Fruit fly (Drosophila melanogaster) whole organism, embryonic: ENCODE measurements around the gene CG3032.

Experiments
- Atf6 ChIP-seq: fragments of 200-800 bp; sonication (Bioruptor generic); IDR thresholded peaks from 2 replicates; pipeline ENCODE4 v1.3.6; 2022; ENCODE audit warnings: missing biosample characterization, missing genetic modification characterization
- B-H1 ChIP-seq: fragments of 200-800 bp; sonication (Bioruptor generic); IDR thresholded peaks from 3 replicates; pipeline ENCODE4 v1.3.6; 2022; ENCODE audit warnings: missing biosample characterization, missing genetic modification characterization
- CG10267 ChIP-seq: fragments of 200-800 bp; sonication (Bioruptor generic); optimal IDR thresholded peaks from 2 replicates; lab custom pipeline; 2018; ENCODE audit warnings: missing biosample characterization, mild to moderate bottlenecking, missing genetic modification characterization, moderate library complexity
- CG11398 ChIP-seq: fragments of 200-800 bp; sonication (Bioruptor generic); optimal IDR thresholded peaks from 2 replicates; lab custom pipeline; 2016; ENCODE audit warnings: missing biosample characterization, missing genetic modification characterization
- CG12299 ChIP-seq: fragments of 200-800 bp; sonication (Bioruptor generic); optimal IDR thresholded peaks from 2 replicates; lab custom pipeline; 2018; ENCODE audit warnings: missing biosample characterization, mild to moderate bottlenecking, missing genetic modification characterization
- CG13894 ChIP-seq: fragments of 200-800 bp; sonication (Bioruptor generic); optimal IDR thresholded peaks from 3 replicates; lab custom pipeline; 2018; ENCODE audit warnings: missing biosample characterization, mild to moderate bottlenecking, missing genetic modification characterization, moderate library complexity
- CG17359 ChIP-seq: fragments of 200-800 bp; sonication (Bioruptor generic); optimal IDR thresholded peaks from 3 replicates; lab custom pipeline; 2018; ENCODE audit warnings: missing biosample characterization, mild to moderate bottlenecking, missing genetic modification characterization, moderate library complexity
- CG18599 ChIP-seq: fragments of 200-800 bp; sonication (Bioruptor generic); optimal IDR thresholded peaks from 3 replicates; lab custom pipeline; 2017; ENCODE audit warnings: missing biosample characterization, missing genetic modification characterization, mild to moderate bottlenecking, moderate library complexity, missing genetic modification reagents
- CG2120 ChIP-seq: fragments of 200-800 bp; sonication (Bioruptor generic); optimal IDR thresholded peaks from 3 replicates; lab custom pipeline; 2016; ENCODE audit warnings: missing biosample characterization, missing genetic modification characterization
- CG30431 ChIP-seq: fragments of 200-800 bp; sonication (Bioruptor generic); optimal IDR thresholded peaks from 2 replicates; lab custom pipeline; 2017; ENCODE audit warnings: missing biosample characterization, missing genetic modification characterization
- CG5180 ChIP-seq: fragments of 200-800 bp; sonication (Bioruptor generic); optimal IDR thresholded peaks from 3 replicates; lab custom pipeline; 2017; ENCODE audit warnings: missing biosample characterization, missing genetic modification characterization, mild to moderate bottlenecking, moderate library complexity, missing genetic modification reagents
- CG6254 ChIP-seq: fragments of 200-800 bp; sonication (Bioruptor generic); optimal IDR thresholded peaks from 3 replicates; lab custom pipeline; 2017; ENCODE audit warnings: mild to moderate bottlenecking, missing biosample characterization, missing genetic modification reagents, missing genetic modification characterization
- CG6689 ChIP-seq: fragments of 200-800 bp; sonication (Bioruptor generic); IDR thresholded peaks from 2 replicates; pipeline ENCODE4 v1.3.6; 2022; ENCODE audit warnings: missing biosample characterization, missing genetic modification characterization
- CG6765 ChIP-seq: fragments of 200-800 bp; sonication (Bioruptor generic); optimal IDR thresholded peaks from 3 replicates; lab custom pipeline; 2017; ENCODE audit warnings: missing biosample characterization, mild to moderate bottlenecking, missing genetic modification characterization
- CG6813 ChIP-seq: fragments of 200-800 bp; sonication (Bioruptor generic); optimal IDR thresholded peaks from 2 replicates; lab custom pipeline; 2017; ENCODE audit warnings: missing biosample characterization, missing genetic modification characterization, mild to moderate bottlenecking, moderate library complexity, missing genetic modification reagents
- CG8281 ChIP-seq: fragments of 200-800 bp; sonication (Bioruptor generic); optimal IDR thresholded peaks from 2 replicates; lab custom pipeline; 2018; ENCODE audit warnings: missing biosample characterization, mild to moderate bottlenecking, missing genetic modification characterization, moderate library complexity
- CG8388 ChIP-seq: fragments of 200-800 bp; sonication (Bioruptor generic); optimal IDR thresholded peaks from 2 replicates; lab custom pipeline; 2019; ENCODE audit warnings: missing biosample characterization, mild to moderate bottlenecking, missing genetic modification characterization, moderate library complexity
- CG9932 ChIP-seq: fragments of 200-800 bp; sonication (Bioruptor generic); IDR thresholded peaks from 2 replicates; pipeline ENCODE4 v1.3.6; 2022; ENCODE audit warnings: missing biosample characterization, missing genetic modification characterization
- Chrac-16 ChIP-seq: fragments of 200-800 bp; sonication (Bioruptor generic); optimal IDR thresholded peaks from 3 replicates; lab custom pipeline; 2016; ENCODE audit warnings: missing biosample characterization, missing genetic modification characterization
- D ChIP-seq, 2 experiments: fragments of 200-800 bp in 1 of 2; fragments of >200 bp in 1 of 2; sonication (Bioruptor generic) in 1 of 2; optimal IDR thresholded peaks; 2 replicates in 1 of 2; 3 replicates in 1 of 2; lab custom pipeline; 2017; ENCODE audit warnings: mild to moderate bottlenecking in 1 of 2, missing biosample characterization in 1 of 2, missing genetic modification characterization in 1 of 2, missing genetic modification reagents in 1 of 2
- Doc3 ChIP-seq: fragments of 200-800 bp; sonication (Bioruptor generic); IDR thresholded peaks from 3 replicates; pipeline ENCODE4 v1.3.6; 2022; ENCODE audit warnings: missing biosample characterization, missing genetic modification characterization; ENCODE audit not compliant: partially characterized antibody
- Gug ChIP-seq: fragments of 200-800 bp; sonication (Bioruptor generic); IDR thresholded peaks from 4 replicates; pipeline ENCODE4 v1.3.6; 2022; ENCODE audit warnings: missing biosample characterization, missing genetic modification characterization
- Hey ChIP-seq: fragments of 200-800 bp; sonication (Bioruptor generic); optimal IDR thresholded peaks from 3 replicates; lab custom pipeline; 2018; ENCODE audit warnings: missing biosample characterization, mild to moderate bottlenecking, missing genetic modification characterization
- MBD-R2 ChIP-seq: fragments of 200-800 bp; sonication (Bioruptor generic); IDR thresholded peaks from 2 replicates; pipeline ENCODE4 v1.3.6; 2022; ENCODE audit warnings: missing biosample characterization, missing genetic modification characterization
- NC2β ChIP-seq: fragments of 200-800 bp; sonication (Bioruptor generic); optimal IDR thresholded peaks from 2 replicates; lab custom pipeline; 2016; ENCODE audit warnings: missing biosample characterization, missing genetic modification characterization
- Nf-YA ChIP-seq: fragments of 200-800 bp; sonication (Bioruptor generic); IDR thresholded peaks from 2 replicates; pipeline ENCODE4 v1.3.6; 2022; ENCODE audit warnings: missing biosample characterization, missing genetic modification characterization
- Vsx1 ChIP-seq: fragments of 200-800 bp; sonication (Bioruptor generic); optimal IDR thresholded peaks from 2 replicates; lab custom pipeline; 2017; ENCODE audit warnings: missing biosample characterization, mild to moderate bottlenecking, missing genetic modification characterization, missing genetic modification reagents
- Xbp1 ChIP-seq: fragments of 200-800 bp; sonication (Bioruptor generic); optimal IDR thresholded peaks from 3 replicates; lab custom pipeline; 2016; ENCODE audit warnings: missing biosample characterization, mild to moderate bottlenecking, missing genetic modification characterization
- ash1 ChIP-seq: fragments of 200-800 bp; sonication (Bioruptor generic); optimal IDR thresholded peaks from 2 replicates; lab custom pipeline; 2018; ENCODE audit warnings: missing biosample characterization, mild to moderate bottlenecking, missing genetic modification characterization
- bbx ChIP-seq: fragments of 200-800 bp; sonication (Bioruptor generic); IDR thresholded peaks from 2 replicates; pipeline ENCODE4 v1.3.6; 2022; ENCODE audit warnings: missing biosample characterization, missing genetic modification characterization; ENCODE audit not compliant: partially characterized antibody
- crol ChIP-seq: fragments of 200-800 bp; sonication (Bioruptor generic); IDR thresholded peaks from 2 replicates; pipeline ENCODE4 v1.3.6; 2022; ENCODE audit warnings: missing biosample characterization, missing genetic modification characterization
- fu2 ChIP-seq: fragments of 200-800 bp; sonication (Bioruptor generic); optimal IDR thresholded peaks from 2 replicates; lab custom pipeline; 2016; ENCODE audit warnings: missing biosample characterization, missing genetic modification characterization
- gcm ChIP-seq: fragments of 200-800 bp; sonication (Bioruptor generic); optimal IDR thresholded peaks from 2 replicates; lab custom pipeline; 2019; ENCODE audit warnings: missing biosample characterization, mild to moderate bottlenecking, missing genetic modification characterization, moderate library complexity
- grn ChIP-seq: fragments of 200-800 bp; sonication (Bioruptor generic); optimal IDR thresholded peaks from 3 replicates; lab custom pipeline; 2017; ENCODE audit warnings: missing biosample characterization, missing genetic modification characterization
- her ChIP-seq: fragments of 200-800 bp; sonication (Bioruptor generic); optimal IDR thresholded peaks from 2 replicates; lab custom pipeline; 2016; ENCODE audit warnings: missing biosample characterization, missing genetic modification characterization
- inv ChIP-seq: fragments of 200-800 bp; sonication (Bioruptor generic); IDR thresholded peaks from 2 replicates; pipeline ENCODE4 v1.3.6; 2022; ENCODE audit warnings: missing biosample characterization, missing genetic modification characterization; ENCODE audit not compliant: partially characterized antibody
- lbe ChIP-seq: fragments of 200-800 bp; sonication (Bioruptor generic); optimal IDR thresholded peaks from 2 replicates; lab custom pipeline; 2016; ENCODE audit warnings: missing biosample characterization, mild to moderate bottlenecking, missing genetic modification characterization
- lola ChIP-seq, 3 experiments: fragments of >200 bp in 2 of 3; fragments of 200-800 bp in 1 of 3; sonication (Bioruptor generic) in 1 of 3; optimal IDR thresholded peaks; 2 replicates each; lab custom pipeline; 2017 to 2019; ENCODE audit warnings: missing biosample characterization in 3 of 3, missing genetic modification characterization in 3 of 3, mild to moderate bottlenecking in 1 of 3, moderate library complexity in 1 of 3
- nom ChIP-seq: fragments of 200-800 bp; sonication (Bioruptor generic); optimal IDR thresholded peaks from 2 replicates; lab custom pipeline; 2017; ENCODE audit warnings: missing biosample characterization, missing genetic modification characterization, mild to moderate bottlenecking, moderate library complexity, missing genetic modification reagents
- pfk ChIP-seq: fragments of 200-800 bp; sonication (Bioruptor generic); optimal IDR thresholded peaks from 2 replicates; lab custom pipeline; 2018; ENCODE audit warnings: missing biosample characterization, mild to moderate bottlenecking, missing genetic modification characterization, moderate library complexity
- pros ChIP-seq: fragments of 200-800 bp; sonication (Bioruptor generic); optimal IDR thresholded peaks from 3 replicates; lab custom pipeline; 2019; ENCODE audit warnings: missing biosample characterization, mild to moderate bottlenecking, missing genetic modification characterization, moderate library complexity
- ranshi ChIP-seq: fragments of 200-800 bp; sonication (Bioruptor generic); IDR thresholded peaks from 2 replicates; pipeline ENCODE4 v1.3.6; 2022; ENCODE audit warnings: missing biosample characterization, missing genetic modification characterization
- sens ChIP-seq: fragments of 200-800 bp; sonication (Bioruptor generic); peaks from one replicate; lab custom pipeline; 2016; ENCODE audit warnings: missing biosample characterization, missing genetic modification characterization
- sna ChIP-seq: fragments of 200-800 bp; sonication (Bioruptor generic); IDR thresholded peaks from 2 replicates; pipeline ENCODE4 v1.3.6; 2022; ENCODE audit warnings: missing biosample characterization, missing genetic modification characterization; ENCODE audit not compliant: partially characterized antibody
- so ChIP-seq: fragments of 200-800 bp; sonication (Bioruptor generic); IDR thresholded peaks from 3 replicates; pipeline ENCODE4 v1.3.6; 2022; ENCODE audit warnings: missing biosample characterization, missing genetic modification characterization
- sr ChIP-seq: fragments of 200-800 bp; sonication (Bioruptor generic); IDR thresholded peaks from 3 replicates; pipeline ENCODE4 v1.3.6; 2022; ENCODE audit warnings: missing biosample characterization, missing genetic modification characterization
- tll ChIP-seq, 2 experiments: fragments of 200-800 bp in 1 of 2; fragments of >200 bp in 1 of 2; sonication (Bioruptor generic) in 1 of 2; optimal IDR thresholded peaks; 2 replicates each; lab custom pipeline; 2017 to 2019; ENCODE audit warnings: missing biosample characterization in 2 of 2, missing genetic modification characterization in 2 of 2, mild to moderate bottlenecking in 1 of 2, moderate library complexity in 1 of 2
- ttk ChIP-seq: fragments of 200-800 bp; sonication (Bioruptor generic); IDR thresholded peaks from 2 replicates; pipeline ENCODE4 v2.1.2; 2022; ENCODE audit warnings: missing biosample characterization, missing genetic modification characterization
- vnd ChIP-seq: fragments of 200-800 bp; sonication (Bioruptor generic); IDR thresholded peaks from 3 replicates; pipeline ENCODE4 v1.3.6; 2022; ENCODE audit warnings: missing biosample characterization, missing genetic modification characterization; ENCODE audit not compliant: partially characterized antibody

Gene CG3032

dm6 chrX:6998492-6998852, 15.2 kb downstream of the CG3032 start, which contains the start of gene Inx2 (continued):
- TF ChIP-seq Xbp1 (GFP tag; lab: Kevin White, UChicago) (no peak), CG8281 (tag; lab: Kevin White, UChicago) (no peak), sna (GFP tag; lab: Robert Waterston, UW) (0 out of 2 replicates have a peak, but pooled peaks have one; percentile 58), lola (GFP tag; optimal IDR thresholded peaks at IDR 0.05; lab: Kevin White, UChicago) (no peak), Atf6 (GFP tag; lab: Robert Waterston, UW) (no peak), gcm (peak; percentile 6), her (GFP tag; lab: Kevin White, UChicago) (peak; percentile 52), pfk (peak; percentile 98), CG6813 (GFP tag; lab: Kevin White, UChicago) (peak; percentile 14), inv (GFP tag; lab: Robert Waterston, UW) (0 out of 2 replicates have a peak, but pooled peaks have one; percentile 12), fu2 (GFP tag; lab: Kevin White, UChicago) (no peak), Doc3 (GFP tag; lab: Robert Waterston, UW) (no peak), CG9932 (peak; percentile 28; the same call in 1 of the 2 replicates), sr (GFP tag; lab: Robert Waterston, UW) (peak; percentile 63; the same call in 2 of the 3 replicates), CG5180 (GFP tag; lab: Kevin White, UChicago) (peak; percentile 92), MBD-R2 (GFP tag; lab: Robert Waterston, UW) (no peak), CG12299 (no peak), CG8388 (no peak), so (GFP tag; lab: Robert Waterston, UW) (0 out of 3 replicates have a peak, but pooled peaks have one; percentile 10), ttk (GFP tag; lab: Robert Waterston, UW) (0 out of 2 replicates have a peak, but pooled peaks have one; percentile 19), B-H1 (GFP tag; lab: Robert Waterston, UW) (no peak), crol (peak; percentile 99), sens (peak; percentile 58), NC2β (GFP tag; lab: Kevin White, UChicago) (no peak), Vsx1 (GFP tag; lab: Kevin White, UChicago) (no peak), lbe (peak; percentile 39), nom (GFP tag; lab: Kevin White, UChicago) (peak; percentile 77), CG2120 (GFP tag; lab: Kevin White, UChicago) (no peak), CG18599 (GFP tag; lab: Kevin White, UChicago) (peak; percentile 48), CG11398 (GFP tag; lab: Kevin White, UChicago) (peak; percentile 10), Nf-YA (GFP tag; lab: Robert Waterston, UW) (no peak), vnd (peak; percentile 41; the same call in 1 of the 3 replicates), CG13894 (tag; lab: Kevin White, UChicago) (peak; percentile 75), ranshi (no peak; the same call in 1 of the 2 replicates), CG30431 (GFP tag; lab: Kevin White, UChicago) (no peak), bbx (GFP tag; lab: Robert Waterston, UW) (peak; percentile 67), ash1 (GFP tag; lab: Kevin White, UChicago) (peak; percentile 22), Gug (GFP tag; lab: Robert Waterston, UW) (no peak; the same call in 3 of the 4 replicates), D (optimal IDR thresholded peaks at IDR 0.05; lab: Kevin White, UChicago) (no peak), D (GFP tag; optimal IDR thresholded peaks at IDR 0.05; lab: Kevin White, UChicago) (no peak), Chrac-16 (no peak), CG6765 (GFP tag; lab: Kevin White, UChicago) (no peak), pros (GFP tag; lab: Kevin White, UChicago) (peak; percentile 90), CG17359 (peak; percentile 7), tll (GFP tag; optimal IDR thresholded peaks at IDR 0.05; lab: Kevin White, UChicago) (no peak), Hey (tag; lab: Kevin White, UChicago) (peak; percentile 66), CG6689 (GFP tag; lab: Robert Waterston, UW) (no peak), CG6254 (GFP tag; lab: Kevin White, UChicago) (peak; percentile 23), CG10267 (tag; lab: Kevin White, UChicago) (no peak), grn (GFP tag; lab: Kevin White, UChicago) (peak; percentile 8)
